Worm (Caenorhabditis elegans) whole organism, L4 larva: ENCODE data around the gene kin-5.

Experiments
- pha-4 ChIP-seq, 2 experiments: fragments of 150-350 bp in 1 of 2; fragments of 200-800 bp in 1 of 2; sonication (Bioruptor generic) in 1 of 2; IDR thresholded peaks in 1 of 2; optimal IDR thresholded peaks in 1 of 2; 2 replicates each; pipeline versions ENCODE4 v1.3.6 to Lab custom; 2014 to 2022; ENCODE audit warnings: missing genetic modification characterization in 2 of 2, missing genetic modification reagents in 2 of 2, missing biosample characterization in 1 of 2, missing compliant biosample characterization in 1 of 2
- unc-39 ChIP-seq: sonication (generic microtip); optimal IDR thresholded peaks from 2 replicates; lab custom pipeline; 2017; ENCODE audit warnings: missing biosample characterization, missing genetic modification characterization

- TF ChIP-seq pha-4 (GFP tag; IDR thresholded peaks at IDR 0.05; lab: Robert Waterston, UW) (no peak), pha-4 (tag; optimal IDR thresholded peaks at IDR 0.05; lab: Kevin White, UChicago) (no peak), unc-39 (tag; lab: Kevin White, UChicago) (no peak)
These were observed 40.6 kb downstream of the kin-5 start, which contains the start of gene dur-1 for ce11 chrIV:9928180-9928896.
